Fruit fly (Drosophila melanogaster): ENCODE measurements around the gene Tsp74F.

- TF ChIP-seq CG4496 (GFP tag; IDR thresholded peaks at IDR 0.05): peak; percentile 64; the same call in 2 of the 3 replicates
- peak; percentile 13 for TF ChIP-seq CG17806 (tag; optimal IDR thresholded peaks at IDR 0.05)
These were observed 12.0 kb upstream of the Tsp74F start, which contains the start of the genes Prestin and Wdr92 for dm6 chr3L:17907609-17908160.

Measured in whole organism, pupa.